Fruit fly (Drosophila melanogaster) whole organism, embryonic: ENCODE data around the gene Spn85F.

ENCODE experiments used
- B-H1 ChIP-seq: fragments of 200-800 bp; sonication (Bioruptor generic); IDR thresholded peaks from 3 replicates; pipeline ENCODE4 v1.3.6; 2022; ENCODE audit warnings: missing biosample characterization, missing genetic modification characterization
- CG11247 ChIP-seq: fragments of 200-800 bp; sonication (Bioruptor generic); IDR thresholded peaks from 2 replicates; pipeline ENCODE4 v1.3.6; 2022; ENCODE audit warnings: missing biosample characterization, missing genetic modification characterization
- CG11504 ChIP-seq: fragments of 200-800 bp; sonication (Bioruptor generic); optimal IDR thresholded peaks from 3 replicates; lab custom pipeline; 2019; ENCODE audit warnings: missing biosample characterization, mild to moderate bottlenecking, missing genetic modification characterization, moderate library complexity
- CG11695 ChIP-seq: fragments of 200-800 bp; sonication (Bioruptor generic); IDR thresholded peaks from 3 replicates; pipeline ENCODE4 v1.3.6; 2022; ENCODE audit warnings: missing biosample characterization, missing genetic modification characterization
- CG11723 ChIP-seq: fragments of 200-800 bp; sonication (Bioruptor generic); optimal IDR thresholded peaks from 2 replicates; lab custom pipeline; 2017; ENCODE audit warnings: missing biosample characterization, mild to moderate bottlenecking, missing genetic modification characterization
- CG12769 ChIP-seq: fragments of 200-800 bp; sonication (Bioruptor generic); optimal IDR thresholded peaks from 2 replicates; lab custom pipeline; 2019; ENCODE audit warnings: missing biosample characterization, mild to moderate bottlenecking, missing genetic modification characterization, moderate library complexity
- CG13123 ChIP-seq: fragments of 200-800 bp; sonication (Bioruptor generic); optimal IDR thresholded peaks from 2 replicates; lab custom pipeline; 2016; ENCODE audit warnings: missing biosample characterization, missing genetic modification characterization
- CG13287 ChIP-seq: fragments of 200-800 bp; sonication (Bioruptor generic); IDR thresholded peaks from 2 replicates; pipeline ENCODE4 v1.3.6; 2022; ENCODE audit warnings: missing biosample characterization, missing genetic modification characterization; ENCODE audit not compliant: partially characterized antibody
- CG13624 ChIP-seq: fragments of 200-800 bp; sonication (Bioruptor generic); optimal IDR thresholded peaks from 2 replicates; lab custom pipeline; 2016; ENCODE audit warnings: missing biosample characterization, missing genetic modification characterization
- CG14710 ChIP-seq: fragments of 200-800 bp; sonication (Bioruptor generic); optimal IDR thresholded peaks from 3 replicates; lab custom pipeline; 2019; ENCODE audit warnings: missing biosample characterization, mild to moderate bottlenecking, missing genetic modification characterization, moderate library complexity
- CG16863 ChIP-seq: fragments of 200-800 bp; sonication (Bioruptor generic); optimal IDR thresholded peaks from 3 replicates; lab custom pipeline; 2016; ENCODE audit warnings: missing biosample characterization, missing genetic modification characterization
- CG17912 ChIP-seq: fragments of 200-800 bp; sonication (Bioruptor generic); optimal IDR thresholded peaks from 2 replicates; lab custom pipeline; 2018; ENCODE audit warnings: missing biosample characterization, mild to moderate bottlenecking, missing genetic modification characterization
- CG18262 ChIP-seq: fragments of 200-800 bp; optimal IDR thresholded peaks from 3 replicates; lab custom pipeline; 2019; ENCODE audit warnings: missing biosample characterization, mild to moderate bottlenecking, missing genetic modification characterization, moderate library complexity
- CG18476 ChIP-seq: fragments of 200-800 bp; sonication (Bioruptor generic); optimal IDR thresholded peaks from 2 replicates; lab custom pipeline; 2016; ENCODE audit warnings: missing biosample characterization, mild to moderate bottlenecking, missing genetic modification characterization
- CG18619 ChIP-seq: fragments of 200-800 bp; sonication (Bioruptor generic); optimal IDR thresholded peaks from 3 replicates; lab custom pipeline; 2017; ENCODE audit warnings: missing biosample characterization, mild to moderate bottlenecking, missing genetic modification characterization
- CG2120 ChIP-seq: fragments of 200-800 bp; sonication (Bioruptor generic); optimal IDR thresholded peaks from 3 replicates; lab custom pipeline; 2016; ENCODE audit warnings: missing biosample characterization, missing genetic modification characterization
- CG2678 ChIP-seq: fragments of 200-800 bp; sonication (Bioruptor generic); optimal IDR thresholded peaks from 3 replicates; lab custom pipeline; 2019; ENCODE audit warnings: missing biosample characterization, mild to moderate bottlenecking, missing genetic modification characterization, moderate library complexity
- CG2875 ChIP-seq: fragments of 200-800 bp; sonication (Bioruptor generic); optimal IDR thresholded peaks from 2 replicates; lab custom pipeline; 2017; ENCODE audit warnings: missing biosample characterization, mild to moderate bottlenecking, missing genetic modification characterization, missing genetic modification reagents
- CG3281 ChIP-seq: fragments of 200-800 bp; sonication (Bioruptor generic); optimal IDR thresholded peaks from 3 replicates; lab custom pipeline; 2017; ENCODE audit warnings: missing biosample characterization, mild to moderate bottlenecking, missing genetic modification characterization
- CG33213 ChIP-seq: fragments of 200-800 bp; sonication (Bioruptor generic); optimal IDR thresholded peaks from 3 replicates; lab custom pipeline; 2016; ENCODE audit warnings: missing biosample characterization, missing genetic modification characterization
- CG4730 ChIP-seq: fragments of 200-800 bp; sonication (Bioruptor generic); IDR thresholded peaks from 2 replicates; pipeline ENCODE4 v1.3.6; 2022; ENCODE audit warnings: missing biosample characterization, missing genetic modification characterization
- CG4854 ChIP-seq: fragments of 200-800 bp; sonication (Bioruptor generic); optimal IDR thresholded peaks from 2 replicates; lab custom pipeline; 2016; ENCODE audit warnings: missing biosample characterization, missing genetic modification characterization, inconsistent platforms
- CG7786 ChIP-seq: fragments of 200-800 bp; sonication (Bioruptor generic); optimal IDR thresholded peaks from 2 replicates; lab custom pipeline; 2016; ENCODE audit warnings: missing biosample characterization, missing genetic modification characterization
- CG8281 ChIP-seq: fragments of 200-800 bp; sonication (Bioruptor generic); optimal IDR thresholded peaks from 2 replicates; lab custom pipeline; 2018; ENCODE audit warnings: missing biosample characterization, mild to moderate bottlenecking, missing genetic modification characterization, moderate library complexity
- CG9609 ChIP-seq: fragments of 200-800 bp; sonication (Bioruptor generic); optimal IDR thresholded peaks from 3 replicates; lab custom pipeline; 2016; ENCODE audit warnings: missing biosample characterization, missing genetic modification characterization
- D19A ChIP-seq: fragments of 200-800 bp; optimal IDR thresholded peaks from 3 replicates; lab custom pipeline; 2019; ENCODE audit warnings: missing biosample characterization, mild to moderate bottlenecking, missing genetic modification characterization, moderate library complexity
- E2f2 ChIP-seq: fragments of 200-800 bp; sonication (Bioruptor generic); IDR thresholded peaks from 2 replicates; pipeline ENCODE4 v1.3.6; 2022; ENCODE audit warnings: missing biosample characterization, missing genetic modification characterization
- Hey ChIP-seq: fragments of 200-800 bp; sonication (Bioruptor generic); optimal IDR thresholded peaks from 3 replicates; lab custom pipeline; 2018; ENCODE audit warnings: missing biosample characterization, mild to moderate bottlenecking, missing genetic modification characterization
- Hmx ChIP-seq: fragments of 200-800 bp; sonication (Bioruptor generic); optimal IDR thresholded peaks from 2 replicates; lab custom pipeline; 2016; ENCODE audit warnings: missing biosample characterization, missing genetic modification characterization
- Hr78 ChIP-seq, 2 experiments: fragments of 200-800 bp in 1 of 2; fragments of >200 bp in 1 of 2; sonication (Bioruptor generic) in 1 of 2; optimal IDR thresholded peaks; 2 replicates each; lab custom pipeline; 2017 to 2019; ENCODE audit warnings: missing biosample characterization in 2 of 2, missing genetic modification characterization in 2 of 2, mild to moderate bottlenecking in 1 of 2, moderate library complexity in 1 of 2
- Optix ChIP-seq: fragments of 200-800 bp; sonication (Bioruptor generic); IDR thresholded peaks from 3 replicates; pipeline ENCODE4 v1.3.6; 2022; ENCODE audit warnings: missing biosample characterization, missing genetic modification characterization
- al ChIP-seq: fragments of 200-800 bp; sonication (Bioruptor generic); IDR thresholded peaks from 2 replicates; pipeline ENCODE4 v1.3.6; 2022; ENCODE audit warnings: missing biosample characterization, missing genetic modification characterization
- ato ChIP-seq: fragments of 200-800 bp; sonication (Bioruptor generic); IDR thresholded peaks from 2 replicates; pipeline ENCODE4 v1.3.6; 2022; ENCODE audit warnings: missing biosample characterization, missing genetic modification characterization; ENCODE audit not compliant: partially characterized antibody
- bowl ChIP-seq: fragments of 200-800 bp; sonication (Bioruptor generic); IDR thresholded peaks from 2 replicates; pipeline ENCODE4 v1.3.6; 2022; ENCODE audit warnings: missing biosample characterization, missing genetic modification characterization
- dmrt99B ChIP-seq: fragments of 200-800 bp; sonication (Bioruptor generic); optimal IDR thresholded peaks from 2 replicates; lab custom pipeline; 2018; ENCODE audit warnings: missing biosample characterization, mild to moderate bottlenecking, missing genetic modification characterization, moderate library complexity
- grau ChIP-seq: fragments of 200-800 bp; optimal IDR thresholded peaks from 3 replicates; lab custom pipeline; 2019; ENCODE audit warnings: missing biosample characterization, mild to moderate bottlenecking, missing genetic modification characterization, moderate library complexity
- gro ChIP-seq: fragments of 200-800 bp; sonication (Bioruptor generic); optimal IDR thresholded peaks from 2 replicates; lab custom pipeline; 2016; ENCODE audit warnings: missing biosample characterization, missing genetic modification characterization
- gsb-n ChIP-seq: fragments of 200-800 bp; sonication (Bioruptor generic); optimal IDR thresholded peaks from 3 replicates; lab custom pipeline; 2018; ENCODE audit warnings: missing biosample characterization, mild to moderate bottlenecking, missing genetic modification characterization
- hbn ChIP-seq: fragments of 200-800 bp; sonication (Bioruptor generic); IDR thresholded peaks from 2 replicates; pipeline ENCODE4 v1.3.6; 2022; ENCODE audit warnings: missing biosample characterization, missing genetic modification characterization; ENCODE audit not compliant: partially characterized antibody
- jing ChIP-seq: fragments of 200-800 bp; sonication (Bioruptor generic); optimal IDR thresholded peaks from 2 replicates; lab custom pipeline; 2018; ENCODE audit warnings: missing biosample characterization, mild to moderate bottlenecking, missing genetic modification characterization
- mam ChIP-seq: fragments of 200-800 bp; sonication (Bioruptor generic); optimal IDR thresholded peaks from 3 replicates; lab custom pipeline; 2016; ENCODE audit warnings: missing biosample characterization, missing genetic modification characterization
- mirr ChIP-seq: fragments of 200-800 bp; sonication (Bioruptor generic); optimal IDR thresholded peaks from 3 replicates; lab custom pipeline; 2018; ENCODE audit warnings: missing biosample characterization, mild to moderate bottlenecking, missing genetic modification characterization
- mld ChIP-seq: fragments of 200-800 bp; sonication (Bioruptor generic); IDR thresholded peaks from 3 replicates; pipeline ENCODE4 v1.3.6; 2022; ENCODE audit warnings: missing biosample characterization, missing genetic modification characterization; ENCODE audit not compliant: partially characterized antibody
- nerfin-2 ChIP-seq: fragments of 200-800 bp; sonication (Bioruptor generic); IDR thresholded peaks from 2 replicates; pipeline ENCODE4 v1.3.6; 2022; ENCODE audit warnings: missing biosample characterization, missing genetic modification characterization; ENCODE audit not compliant: partially characterized antibody
- pita ChIP-seq: fragments of 200-800 bp; sonication (Bioruptor generic); optimal IDR thresholded peaks from 2 replicates; lab custom pipeline; 2017; ENCODE audit warnings: missing biosample characterization, mild to moderate bottlenecking, missing genetic modification characterization
- rib ChIP-seq: fragments of 200-800 bp; sonication (Bioruptor generic); IDR thresholded peaks from 2 replicates; pipeline ENCODE4 v1.3.6; 2022; ENCODE audit warnings: missing biosample characterization, missing genetic modification characterization
- slbo ChIP-seq: fragments of 200-800 bp; sonication (Bioruptor generic); IDR thresholded peaks from 2 replicates; pipeline ENCODE4 v1.3.6; 2022; ENCODE audit warnings: missing biosample characterization, missing genetic modification characterization
- twi ChIP-seq: fragments of 200-800 bp; optimal IDR thresholded peaks from 2 replicates; lab custom pipeline; 2019; ENCODE audit warnings: missing biosample characterization, mild to moderate bottlenecking, missing genetic modification characterization, moderate library complexity
- yki ChIP-seq: fragments of >200 bp; optimal IDR thresholded peaks from 3 replicates; lab custom pipeline; 2018
- zen ChIP-seq: fragments of 200-800 bp; sonication (Bioruptor generic); optimal IDR thresholded peaks from 3 replicates; lab custom pipeline; 2018; ENCODE audit warnings: missing biosample characterization, mild to moderate bottlenecking, missing genetic modification characterization, moderate library complexity

Spn85F gene

dm6 chr3R:10032951-10033720, 36.2 kb downstream of the Spn85F start (continued):
- TF ChIP-seq mld (GFP tag; lab: Robert Waterston, UW) = no peak
- no peak for TF ChIP-seq E2f2
- TF ChIP-seq CG11247 (GFP tag; lab: Robert Waterston, UW) = no peak
- TF ChIP-seq Optix (GFP tag; lab: Robert Waterston, UW) = no peak
- no peak for TF ChIP-seq nerfin-2 (GFP tag; lab: Robert Waterston, UW)
- TF ChIP-seq CG7786 (GFP tag; lab: Kevin White, UChicago) = no peak
- TF ChIP-seq CG4854 (GFP tag; lab: Kevin White, UChicago) = no peak
- no peak for TF ChIP-seq CG3281 (GFP tag; lab: Kevin White, UChicago)
- peak; percentile 11 for TF ChIP-seq CG2875
- no peak for TF ChIP-seq jing (GFP tag; lab: Kevin White, UChicago)
- no peak for TF ChIP-seq CG13123 (GFP tag; lab: Kevin White, UChicago)
- peak; percentile 20 for TF ChIP-seq dmrt99B (tag; lab: Kevin White, UChicago)
- no peak for TF ChIP-seq mam
- TF ChIP-seq zen (tag; lab: Kevin White, UChicago) = no peak
- no peak for TF ChIP-seq ato (GFP tag; lab: Robert Waterston, UW)
- no peak for TF ChIP-seq Hmx (GFP tag; lab: Kevin White, UChicago)
- no peak for TF ChIP-seq rib (GFP tag; lab: Robert Waterston, UW)
- TF ChIP-seq CG33213 = no peak
- peak; percentile 99 for TF ChIP-seq CG8281 (tag; lab: Kevin White, UChicago)
- TF ChIP-seq CG14710 (tag; lab: Kevin White, UChicago) = no peak
- no peak for TF ChIP-seq yki (lab: Kevin White, UChicago)
- TF ChIP-seq CG12769 (tag; lab: Kevin White, UChicago) = peak; percentile 31
- TF ChIP-seq B-H1 = no peak
- peak; percentile 30 for TF ChIP-seq CG11504 (tag; lab: Kevin White, UChicago)
- no peak for TF ChIP-seq CG11695 (GFP tag; lab: Robert Waterston, UW)
- peak; percentile 58 for TF ChIP-seq CG2678 (tag; lab: Kevin White, UChicago)
- TF ChIP-seq gsb-n (tag; lab: Kevin White, UChicago) = no peak
- no peak for TF ChIP-seq mirr (GFP tag; lab: Kevin White, UChicago)
- TF ChIP-seq CG9609 (GFP tag; lab: Kevin White, UChicago) = no peak
- TF ChIP-seq CG13287 (GFP tag; lab: Robert Waterston, UW) = no peak
- TF ChIP-seq CG16863 (GFP tag; lab: Kevin White, UChicago) = no peak
- peak; percentile 19 for TF ChIP-seq grau (tag; lab: Kevin White, UChicago)
- no peak for TF ChIP-seq CG17912 (GFP tag; lab: Kevin White, UChicago)
- TF ChIP-seq bowl = no peak
- TF ChIP-seq CG18262 (tag; lab: Kevin White, UChicago) = peak; percentile 31
- TF ChIP-seq slbo = no peak
- no peak for TF ChIP-seq al
- no peak for TF ChIP-seq gro (GFP tag; lab: Kevin White, UChicago)
- TF ChIP-seq CG11723 (GFP tag; lab: Kevin White, UChicago) = no peak
- peak; percentile 2 for TF ChIP-seq CG18619 (GFP tag; lab: Kevin White, UChicago)
- TF ChIP-seq CG18476 (GFP tag; lab: Kevin White, UChicago) = no peak
- TF ChIP-seq Hey = no peak
- TF ChIP-seq CG13624 (GFP tag; lab: Kevin White, UChicago) = no peak
- no peak for TF ChIP-seq hbn
- no peak for TF ChIP-seq CG4730
- no peak for TF ChIP-seq pita (GFP tag; lab: Kevin White, UChicago)
- TF ChIP-seq Hr78 (GFP tag; optimal IDR thresholded peaks at IDR 0.05; lab: Kevin White, UChicago) = no peak
- TF ChIP-seq D19A (tag; lab: Kevin White, UChicago) = no peak
- TF ChIP-seq twi (tag; lab: Kevin White, UChicago) = no peak
- TF ChIP-seq CG2120 = no peak
